Fruit fly (Drosophila melanogaster): ENCODE data around the gene dnd.

The dnd gene

dm6 chr3R:21931346-21931745 is 44.2 kb upstream of the dnd start (continued):
- TF ChIP-seq CG11902 (GFP tag; optimal IDR thresholded peaks at IDR 0.05) (peak; percentile 26), cyc (GFP tag; optimal IDR thresholded peaks at IDR 0.05) (no peak), CG1621 (tag; optimal IDR thresholded peaks at IDR 0.05) (no peak), Sox15 (GFP tag; optimal IDR thresholded peaks at IDR 0.05) (peak; percentile 30), dsx (GFP tag; optimal IDR thresholded peaks at IDR 0.05; ENCODE audit: poor library complexity, severe bottlenecking) (no peak), OdsH (GFP tag; optimal IDR thresholded peaks at IDR 0.05) (peak; percentile 76), net (GFP tag; optimal IDR thresholded peaks at IDR 0.05) (peak; percentile 55), salr (GFP tag; optimal IDR thresholded peaks at IDR 0.05) (peak in 1 of 2 experiments; percentile 81), Sox102F (GFP tag; optimal IDR thresholded peaks at IDR 0.05) (peak; percentile 8), CG34406 (GFP tag; optimal IDR thresholded peaks at IDR 0.05) (peak; percentile 66), dac (GFP tag; optimal IDR thresholded peaks at IDR 0.05) (peak; percentile 11), CG7368 (GFP tag; optimal IDR thresholded peaks at IDR 0.05) (peak; percentile 19), CG11294 (GFP tag; IDR thresholded peaks at IDR 0.05) (peak; percentile 75), Met (GFP tag; optimal IDR thresholded peaks at IDR 0.05) (peak; percentile 25), pdm3 (GFP tag; optimal IDR thresholded peaks at IDR 0.05) (peak; percentile 55), svp (GFP tag) (peak; percentile 66), CG6854 (GFP tag; optimal IDR thresholded peaks at IDR 0.05) (no peak), CG3919 (GFP tag; optimal IDR thresholded peaks at IDR 0.05) (peak; percentile 38), Eip93F (GFP tag; optimal IDR thresholded peaks at IDR 0.05) (no peak), Smox (GFP tag; optimal IDR thresholded peaks at IDR 0.05) (peak; percentile 18), Blimp-1 (GFP tag; optimal IDR thresholded peaks at IDR 0.05) (no peak), CG32006 (GFP tag; optimal IDR thresholded peaks at IDR 0.05) (peak; percentile 90), Eip78C (GFP tag) (peak; percentile 89), CG10631 (GFP tag; optimal IDR thresholded peaks at IDR 0.05) (peak; percentile 53), Gug (GFP tag; IDR thresholded peaks at IDR 0.05) (peak; percentile 38; the same call in 1 of the 2 replicates), acj6 (GFP tag; optimal IDR thresholded peaks at IDR 0.05) (peak; percentile 70), spab (GFP tag; optimal IDR thresholded peaks at IDR 0.05) (peak; percentile 28)

dm6 chr3R:21928214-21928613 is 41.1 kb upstream of the dnd start:
- TF ChIP-seq CG6276 (GFP tag; optimal IDR thresholded peaks at IDR 0.05) (no peak), topi (GFP tag; optimal IDR thresholded peaks at IDR 0.05) (no peak), Eip93F (GFP tag; optimal IDR thresholded peaks at IDR 0.05) (no peak), CG4318 (GFP tag; optimal IDR thresholded peaks at IDR 0.05) (no peak), esn (GFP tag; optimal IDR thresholded peaks at IDR 0.05) (no peak), CG34406 (GFP tag; optimal IDR thresholded peaks at IDR 0.05) (no peak), Eip78C (GFP tag) (no peak), Sox14 (GFP tag; optimal IDR thresholded peaks at IDR 0.05) (no peak), CG1621 (tag; optimal IDR thresholded peaks at IDR 0.05) (no peak), fd85E (GFP tag; optimal IDR thresholded peaks at IDR 0.05) (no peak), CG6163 (GFP tag; IDR thresholded peaks at IDR 0.05) (no peak), CG6854 (GFP tag; optimal IDR thresholded peaks at IDR 0.05) (no peak), CG10669 (GFP tag; optimal IDR thresholded peaks at IDR 0.05) (no peak), CG11902 (GFP tag; optimal IDR thresholded peaks at IDR 0.05) (no peak), pdm3 (GFP tag; optimal IDR thresholded peaks at IDR 0.05) (no peak), svp (GFP tag) (no peak), Ets96B (tag; optimal IDR thresholded peaks at IDR 0.05) (no peak), CG10631 (GFP tag; optimal IDR thresholded peaks at IDR 0.05) (no peak)

- TF ChIP-seq Gug (GFP tag; IDR thresholded peaks at IDR 0.05) (no peak), Eip78C (GFP tag) (peak; percentile 28)
These were observed 36.6 kb upstream of the dnd start for dm6 chr3R:21923742-21924141.

dm6 chr3R:21922674-21923323 is 35.6 kb upstream of the dnd start:
- TF ChIP-seq spab (GFP tag; optimal IDR thresholded peaks at IDR 0.05), result peak; percentile 91
- TF ChIP-seq Met (GFP tag; optimal IDR thresholded peaks at IDR 0.05), result peak; percentile 25
- no peak for TF ChIP-seq fkh (GFP tag; optimal IDR thresholded peaks at IDR 0.05)
- TF ChIP-seq CG11294 (GFP tag; IDR thresholded peaks at IDR 0.05), result no peak
- peak; percentile 71 for TF ChIP-seq achi (GFP tag; optimal IDR thresholded peaks at IDR 0.05)
- TF ChIP-seq CG6792 (GFP tag; optimal IDR thresholded peaks at IDR 0.05), result peak; percentile 61
- TF ChIP-seq CG8119 (GFP tag; IDR thresholded peaks at IDR 0.05), result peak; percentile 51; the same call in 2 of the 3 replicates
- TF ChIP-seq Smox (GFP tag; optimal IDR thresholded peaks at IDR 0.05), result peak; percentile 14
- TF ChIP-seq OdsH (GFP tag; optimal IDR thresholded peaks at IDR 0.05), result peak; percentile 76
- peak; percentile 91 for TF ChIP-seq vri (GFP tag; optimal IDR thresholded peaks at IDR 0.05)
- no peak for TF ChIP-seq Hr38 (GFP tag; optimal IDR thresholded peaks at IDR 0.05)
- TF ChIP-seq acj6 (GFP tag; optimal IDR thresholded peaks at IDR 0.05), result peak; percentile 77
- TF ChIP-seq CG8632 (GFP tag; optimal IDR thresholded peaks at IDR 0.05), result peak; percentile 71
- TF ChIP-seq esn (GFP tag; optimal IDR thresholded peaks at IDR 0.05), result peak; percentile 26
- no peak for TF ChIP-seq CG6854 (GFP tag; optimal IDR thresholded peaks at IDR 0.05)
- peak; percentile 26 for TF ChIP-seq lz (GFP tag; optimal IDR thresholded peaks at IDR 0.05)
- TF ChIP-seq CG1621 (tag; optimal IDR thresholded peaks at IDR 0.05), result peak; percentile 77
- TF ChIP-seq CG3032 (tag; optimal IDR thresholded peaks at IDR 0.05), result peak; percentile 95
- no peak for TF ChIP-seq Sox102F (GFP tag; optimal IDR thresholded peaks at IDR 0.05)
